Worm (Caenorhabditis elegans): Measurements from ENCODE around the gene Y54F10AM.11.

ce11 chrIII:2572421-2572820 lies 8.6 kb upstream of the Y54F10AM.11 start:
- TF ChIP-seq elt-2 (tag; optimal IDR thresholded peaks at IDR 0.05) (no peak), fkh-10 (GFP tag; optimal IDR thresholded peaks at IDR 0.05) (no peak)
